Worm (Caenorhabditis elegans) whole organism, L4/young adult: Measurements from ENCODE around the gene pes-4.

Experiments used
- W03F9.2 ChIP-seq: fragments of 150-350 bp; optimal IDR thresholded peaks from 2 replicates; lab custom pipeline; 2014; ENCODE audit warnings: missing biosample characterization, missing genetic modification characterization
- dao-5 ChIP-seq: sonication (generic microtip); optimal IDR thresholded peaks from 2 replicates; lab custom pipeline; 2016; ENCODE audit warnings: missing genotype, missing genetic modification characterization, moderate library complexity, missing compliant biosample characterization
- him-1 ChIP-seq: sonication (generic microtip); optimal IDR thresholded peaks from 2 replicates; lab custom pipeline; 2016; ENCODE audit warnings: missing genotype, missing genetic modification reagents, missing genetic modification characterization, missing compliant biosample characterization

The pes-4 gene

ce11 chrIII:1214680-1215079 is 15.4 kb downstream of the pes-4 start, which contains the start of gene Y119D3B.21:
Y119D3B.21 (plus strand) TSS chrIII:1215000.
- TF ChIP-seq W03F9.2 (tag; lab: Kevin White, UChicago) (no peak), dao-5 (tag; lab: Kevin White, UChicago) (no peak), him-1 (tag; lab: Kevin White, UChicago) (no peak)

ce11 chrIII:1214121-1214673 is 15.9 kb downstream of the pes-4 start:
- TF ChIP-seq W03F9.2 (tag; lab: Kevin White, UChicago) (no peak), him-1 (tag; lab: Kevin White, UChicago) (no peak), dao-5 (tag; lab: Kevin White, UChicago) (no peak)

DNA sequence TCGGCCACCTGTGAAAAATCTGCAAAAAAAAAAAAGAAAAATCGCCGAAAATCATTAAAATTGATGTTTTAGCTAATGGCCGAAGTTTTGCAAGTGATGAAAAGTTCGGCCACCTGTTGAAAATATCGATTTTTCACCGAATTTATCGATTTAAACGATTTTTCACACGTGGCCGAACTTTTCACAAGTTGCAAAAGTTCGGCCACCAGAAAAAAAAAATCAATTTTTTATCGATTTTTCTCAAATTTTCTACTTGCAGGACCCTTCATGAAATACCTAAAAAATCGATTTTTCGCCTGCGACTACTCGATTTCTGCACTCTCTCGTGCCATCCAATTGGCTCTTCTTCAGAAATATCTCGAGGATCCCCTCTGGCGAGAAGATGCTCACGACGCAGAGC is 19.4 kb downstream of the pes-4 start:
- TF ChIP-seq him-1 (tag; lab: Kevin White, UChicago) (no peak), dao-5 (tag; lab: Kevin White, UChicago) (no peak), W03F9.2 (tag; lab: Kevin White, UChicago) (no peak)

- TF ChIP-seq him-1 (tag; lab: Kevin White, UChicago): no peak
- no peak for TF ChIP-seq W03F9.2 (tag; lab: Kevin White, UChicago)
- no peak for TF ChIP-seq dao-5 (tag; lab: Kevin White, UChicago)
These were observed 22.2 kb downstream of the pes-4 start, which contains the start of gene orc-3 for ce11 chrIII:1207852-1208251. orc-3 (plus strand) TSS chrIII:1208133.

DNA sequence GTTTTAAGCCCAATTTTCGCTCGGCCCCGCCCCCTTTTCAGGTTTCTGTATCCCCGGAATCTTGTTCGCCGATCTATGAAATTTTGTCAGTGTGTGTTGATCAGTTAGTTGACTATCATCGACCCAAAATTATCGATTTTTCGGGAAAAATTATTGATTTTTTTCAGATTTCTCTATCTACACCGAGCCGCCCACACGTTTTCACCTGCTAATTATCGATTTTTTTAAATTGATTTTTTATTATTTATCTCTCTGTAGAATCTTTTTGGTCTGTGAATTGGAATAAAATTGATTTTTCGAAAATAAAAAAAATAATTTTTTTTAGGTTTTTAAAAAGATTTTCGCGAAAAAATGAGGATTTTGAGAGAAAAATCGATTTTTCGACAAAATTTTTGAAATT is 23.0 kb downstream of the pes-4 start:
- TF ChIP-seq dao-5 (tag; lab: Kevin White, UChicago) (no peak), W03F9.2 (tag; lab: Kevin White, UChicago) (no peak), him-1 (tag; lab: Kevin White, UChicago) (no peak)

ce11 chrIII:1206331-1206730 is 23.7 kb downstream of the pes-4 start:
- TF ChIP-seq W03F9.2 (tag; lab: Kevin White, UChicago): no peak
- TF ChIP-seq dao-5 (tag; lab: Kevin White, UChicago): no peak
- TF ChIP-seq him-1 (tag; lab: Kevin White, UChicago): no peak

DNA sequence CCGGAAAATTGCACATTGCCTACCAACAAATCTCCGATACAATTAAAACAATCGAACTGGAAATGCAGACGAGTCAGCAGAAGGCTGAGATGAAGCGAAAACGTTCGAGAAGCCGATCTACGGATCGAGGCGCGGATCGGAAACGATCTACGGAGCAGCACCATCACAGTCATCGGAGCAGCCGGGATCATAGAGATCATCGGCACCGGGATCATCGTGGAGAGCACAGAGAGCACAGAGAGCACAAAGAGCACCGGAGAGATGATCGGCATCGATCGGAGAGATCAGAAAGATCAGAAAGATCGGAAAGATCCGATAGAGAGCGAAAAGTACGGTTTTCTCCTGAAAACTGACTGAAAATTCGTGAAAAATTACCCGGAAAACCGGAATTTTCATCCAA is 24.7 kb downstream of the pes-4 start:
- TF ChIP-seq W03F9.2 (tag; lab: Kevin White, UChicago) (no peak), dao-5 (tag; lab: Kevin White, UChicago) (no peak), him-1 (tag; lab: Kevin White, UChicago) (no peak)

DNA sequence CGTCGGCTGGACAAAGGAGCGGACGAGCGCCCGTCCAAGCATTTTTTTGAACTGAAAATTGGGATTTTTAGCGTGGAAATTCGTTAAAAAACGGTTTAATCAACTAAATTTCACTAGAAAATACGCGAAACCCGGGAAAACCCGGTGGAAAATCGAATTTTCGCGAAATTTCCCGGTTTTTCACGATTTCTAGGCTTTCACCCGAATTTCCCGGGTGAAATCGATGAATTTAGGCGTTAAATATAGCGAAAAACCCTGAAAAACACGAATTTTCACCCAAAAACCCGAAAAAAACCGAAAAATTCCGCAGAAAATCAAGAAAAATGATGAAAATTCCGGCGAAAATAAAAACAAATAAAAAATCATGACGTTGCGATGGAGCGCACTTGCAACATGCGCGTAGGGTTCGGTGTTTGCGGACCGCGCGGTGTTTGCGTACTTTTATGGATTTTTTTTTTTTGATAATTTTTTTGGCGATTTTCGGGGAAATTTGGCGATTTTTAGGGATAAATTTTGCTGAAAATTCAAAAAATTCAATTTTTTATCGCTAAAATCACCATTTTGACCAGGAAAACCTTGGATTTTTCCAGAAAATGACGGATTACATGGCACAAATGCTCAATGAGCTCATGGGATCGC is 28.0 kb downstream of the pes-4 start, which contains the start of the genes mrpl-45 and Y119D3B.12:
mrpl-45 (minus strand) TSS at position 51 of the 639 bp plus-strand sequence.
Y119D3B.12 (plus strand) TSS at position 589 of the 639 bp plus-strand sequence.
- TF ChIP-seq W03F9.2 (tag; lab: Kevin White, UChicago) (peak; percentile 76), dao-5 (tag; lab: Kevin White, UChicago) (no peak)

DNA sequence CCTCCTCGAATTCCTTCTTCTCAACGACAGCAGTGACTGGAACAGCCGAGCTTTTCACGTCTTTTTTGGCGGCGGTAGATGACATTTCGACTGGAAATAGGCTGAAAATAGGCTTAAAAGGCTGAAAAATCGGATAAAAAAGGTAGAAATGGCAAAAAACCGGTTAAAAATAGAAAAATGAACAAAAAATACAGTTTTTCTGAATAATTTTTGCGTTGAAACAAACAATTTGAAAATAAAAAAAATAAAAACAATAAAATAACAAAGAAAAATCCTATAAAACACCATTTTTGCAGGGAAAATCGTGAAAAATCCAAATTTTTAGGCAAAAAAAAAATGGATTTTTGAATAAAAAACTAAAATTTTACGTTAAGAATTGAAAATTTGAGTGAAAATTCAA is 33.9 kb downstream of the pes-4 start, which contains the start of gene dss-1:
dss-1 (minus strand) TSS at position 101 of the 400 bp plus-strand sequence.
- TF ChIP-seq W03F9.2 (tag; lab: Kevin White, UChicago) (no peak), him-1 (tag; lab: Kevin White, UChicago) (no peak)

DNA sequence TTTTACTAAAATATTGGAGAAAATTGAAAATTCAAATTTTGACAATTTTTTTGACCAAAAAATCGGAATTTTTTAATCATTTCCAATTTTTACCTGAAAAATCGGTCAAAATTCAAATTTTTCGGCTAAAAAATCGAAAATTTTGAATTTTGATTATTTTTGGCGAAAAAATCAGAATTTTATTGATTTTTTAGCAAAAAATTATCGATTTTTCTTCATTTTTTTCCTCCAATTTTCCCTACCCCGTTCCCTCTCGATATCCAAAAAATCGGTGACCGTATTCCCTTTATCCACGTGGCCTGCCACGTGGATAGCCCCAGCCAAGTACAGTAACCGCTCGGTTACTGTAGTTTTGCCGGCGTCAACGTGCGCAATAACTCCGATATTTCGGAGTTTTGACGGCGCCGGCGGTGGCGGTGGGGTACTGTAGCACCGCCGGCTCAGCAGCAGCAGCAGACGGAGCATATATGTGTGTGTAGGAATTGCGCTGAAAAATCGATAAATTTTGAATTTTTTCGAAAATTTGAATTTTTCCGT is 36.7 kb downstream of the pes-4 start, which contains the start of gene Y119D3B.14:
Y119D3B.14 (minus strand) TSS at position 487 of the 537 bp plus-strand sequence.
- TF ChIP-seq W03F9.2 (tag; lab: Kevin White, UChicago): no peak
- TF ChIP-seq dao-5 (tag; lab: Kevin White, UChicago): no peak
- TF ChIP-seq him-1 (tag; lab: Kevin White, UChicago): no peak

DNA sequence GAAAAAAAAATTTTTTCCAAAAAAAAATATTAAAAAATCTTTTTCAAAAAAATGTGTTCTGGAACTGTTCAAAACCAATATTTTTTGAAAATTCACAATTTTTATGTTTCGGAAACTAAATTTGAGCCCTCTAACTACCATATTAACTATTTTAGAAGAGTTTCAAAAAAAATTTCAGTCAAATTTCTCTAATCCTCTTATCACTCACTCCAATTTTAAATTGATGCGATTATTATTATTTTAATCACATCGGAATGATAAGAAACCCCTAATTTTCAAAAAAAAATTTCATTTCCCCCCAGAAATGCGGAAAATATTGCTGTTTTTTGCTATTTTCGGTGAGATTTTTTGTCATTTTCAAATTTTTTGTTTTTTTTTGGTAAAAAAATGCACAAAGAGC is 48.3 kb downstream of the pes-4 start, which contains the start of gene nspg-8:
nspg-8 (plus strand) TSS at position 301 of the 400 bp plus-strand sequence.
- TF ChIP-seq him-1 (tag; lab: Kevin White, UChicago) (no peak), dao-5 (tag; lab: Kevin White, UChicago) (no peak), W03F9.2 (tag; lab: Kevin White, UChicago) (no peak)

ce11 chrIII:1179006-1179405 is 51.1 kb downstream of the pes-4 start:
- TF ChIP-seq dao-5 (tag; lab: Kevin White, UChicago): no peak
- no peak for TF ChIP-seq W03F9.2 (tag; lab: Kevin White, UChicago)
- TF ChIP-seq him-1 (tag; lab: Kevin White, UChicago): no peak

ce11 chrIII:1176080-1176608 is 53.9 kb downstream of the pes-4 start, which contains the start of gene eak-3:
eak-3 (minus strand) TSS chrIII:1176558.
- no peak for TF ChIP-seq W03F9.2 (tag; lab: Kevin White, UChicago)
- TF ChIP-seq dao-5 (tag; lab: Kevin White, UChicago): no peak
- TF ChIP-seq him-1 (tag; lab: Kevin White, UChicago): no peak
